Fruit fly (Drosophila melanogaster): ENCODE data around the gene PMCA.
"Not testable (repeated sequence)": the region's sequence is repeated elsewhere in the genome, so short reads cannot be mapped to it uniquely, and the experiment has no call there.

PMCA gene

dm6 chr4:310670-311069 lies 48.0 kb downstream of the PMCA start:
- no peak for TF ChIP-seq CG12768 (GFP tag; optimal IDR thresholded peaks at IDR 0.05)
- no peak for TF ChIP-seq CG5204 (GFP tag; optimal IDR thresholded peaks at IDR 0.05)
- no peak for TF ChIP-seq Hr96 (GFP tag; optimal IDR thresholded peaks at IDR 0.05)
- no peak for TF ChIP-seq Mnt (GFP tag; optimal IDR thresholded peaks at IDR 0.05)
- TF ChIP-seq bab1 (GFP tag; optimal IDR thresholded peaks at IDR 0.05) = no peak
- TF ChIP-seq CG14711 (tag; optimal IDR thresholded peaks at IDR 0.05) = no peak
- TF ChIP-seq tj (GFP tag; optimal IDR thresholded peaks at IDR 0.05) = no peak
- no peak for TF ChIP-seq cnc (optimal IDR thresholded peaks at IDR 0.05)
- no peak for TF ChIP-seq ovo (GFP tag; optimal IDR thresholded peaks at IDR 0.05)

- TF ChIP-seq bab1 (GFP tag; optimal IDR thresholded peaks at IDR 0.05) (peak; percentile 76), CG1620 (GFP tag; optimal IDR thresholded peaks at IDR 0.05) (peak; percentile 23), CG12768 (GFP tag; optimal IDR thresholded peaks at IDR 0.05) (peak; percentile 6), toe (GFP tag; optimal IDR thresholded peaks at IDR 0.05) (no peak), Mnt (GFP tag; optimal IDR thresholded peaks at IDR 0.05) (peak; percentile 23), Hr96 (GFP tag; optimal IDR thresholded peaks at IDR 0.05) (no peak), CG7101 (tag; optimal IDR thresholded peaks at IDR 0.05) (peak; percentile 42), CG5204 (GFP tag; optimal IDR thresholded peaks at IDR 0.05) (no peak), kay (GFP tag; ENCODE audit: borderline replicate concordance) (peak; percentile 92)
Observed at dm6 chr4:307931-308330, 50.8 kb downstream of the PMCA start, which contains the start of gene Rad23. Gene Rad23, plus strand, starts transcription at chr4:308093.

- TF ChIP-seq CG7045, Clk, CG1620 (GFP tag; optimal IDR thresholded peaks at IDR 0.05): not testable (repeated sequence)
Observed at dm6 chr4:306431-307342, 52.0 kb downstream of the PMCA start, which contains the start of gene Syt7. Gene Syt7, minus strand, starts transcription at chr4:306481.

dm6 chr4:305697-306096 lies 53.0 kb downstream of the PMCA start:
- TF ChIP-seq bab1 (GFP tag; optimal IDR thresholded peaks at IDR 0.05) (no peak), Hr96 (GFP tag; optimal IDR thresholded peaks at IDR 0.05) (no peak), CG14711 (tag; optimal IDR thresholded peaks at IDR 0.05) (no peak), CG7101 (tag; optimal IDR thresholded peaks at IDR 0.05) (no peak), pad (GFP tag; optimal IDR thresholded peaks at IDR 0.05) (no peak), CG33017 (tag; optimal IDR thresholded peaks at IDR 0.05) (no peak), kay (GFP tag; ENCODE audit: borderline replicate concordance) (no peak), CG1620 (GFP tag; optimal IDR thresholded peaks at IDR 0.05) (no peak), ovo (GFP tag; optimal IDR thresholded peaks at IDR 0.05) (no peak), Mnt (GFP tag; optimal IDR thresholded peaks at IDR 0.05) (no peak), CG11617 (GFP tag; optimal IDR thresholded peaks at IDR 0.05) (no peak), tj (GFP tag; optimal IDR thresholded peaks at IDR 0.05) (no peak), cnc (optimal IDR thresholded peaks at IDR 0.05) (no peak), Crg-1 (GFP tag; optimal IDR thresholded peaks at IDR 0.05) (no peak), CG12768 (GFP tag; optimal IDR thresholded peaks at IDR 0.05) (no peak), toe (GFP tag; optimal IDR thresholded peaks at IDR 0.05) (no peak), CG5204 (GFP tag; optimal IDR thresholded peaks at IDR 0.05) (no peak), Clk (GFP tag; optimal IDR thresholded peaks at IDR 0.05) (no peak), cic (GFP tag; optimal IDR thresholded peaks at IDR 0.05) (no peak), CG7045 (GFP tag; optimal IDR thresholded peaks at IDR 0.05) (no peak)

- no peak for TF ChIP-seq CG7045 (GFP tag; optimal IDR thresholded peaks at IDR 0.05)
- peak; percentile 91 for TF ChIP-seq kay (GFP tag; ENCODE audit: borderline replicate concordance)
- no peak for TF ChIP-seq cic (GFP tag; optimal IDR thresholded peaks at IDR 0.05)
- no peak for TF ChIP-seq Crg-1 (GFP tag; optimal IDR thresholded peaks at IDR 0.05)
- TF ChIP-seq Mnt (GFP tag; optimal IDR thresholded peaks at IDR 0.05) = no peak
Observed at dm6 chr4:292403-292802, 66.3 kb downstream of the PMCA start.

Measured in whole organism, adult.